Worm (Caenorhabditis elegans) whole organism, L2 larva: Measurements from ENCODE around the gene rac-2.

Experiments
- C34F6.9 ChIP-seq: fragments of 150-350 bp; optimal IDR thresholded peaks from 2 replicates; lab custom pipeline; 2014; ENCODE audit warnings: missing biosample characterization, missing genetic modification characterization
- F13H6.1 ChIP-seq: sonication (generic microtip); optimal IDR thresholded peaks from 2 replicates; lab custom pipeline; 2016; ENCODE audit warnings: missing genetic modification characterization, missing compliant biosample characterization
- R02D3.7 ChIP-seq: fragments of 150-350 bp; optimal IDR thresholded peaks from 2 replicates; lab custom pipeline; 2014; ENCODE audit warnings: missing biosample characterization, missing genetic modification characterization
- Y55F3AM.14 ChIP-seq: fragments of 200-800 bp; sonication (Bioruptor generic); optimal IDR thresholded peaks from 2 replicates; lab custom pipeline; 2018; ENCODE audit warnings: mild to moderate bottlenecking, missing genetic modification characterization, missing compliant biosample characterization
- aly-2 ChIP-seq: fragments of 150-350 bp; optimal IDR thresholded peaks from 2 replicates; lab custom pipeline; 2014; ENCODE audit warnings: missing biosample characterization, missing genetic modification characterization
- ceh-82 ChIP-seq: fragments of 150-350 bp; optimal IDR thresholded peaks from 2 replicates; lab custom pipeline; 2014; ENCODE audit warnings: missing biosample characterization, missing genetic modification characterization
- crh-2 ChIP-seq: sonication (generic microtip); optimal IDR thresholded peaks from 2 replicates; lab custom pipeline; 2017; ENCODE audit warnings: missing biosample characterization, missing genetic modification characterization
- dmd-4 ChIP-seq: sonication (generic microtip); optimal IDR thresholded peaks from 2 replicates; lab custom pipeline; 2017; ENCODE audit warnings: missing biosample characterization, missing genetic modification characterization
- elt-3 ChIP-seq: sonication (generic microtip); optimal IDR thresholded peaks from 2 replicates; lab custom pipeline; 2017; ENCODE audit warnings: missing biosample characterization, missing genetic modification characterization
- gmeb-1 ChIP-seq: fragments of 150-350 bp; optimal IDR thresholded peaks from 2 replicates; lab custom pipeline; 2014; ENCODE audit warnings: missing biosample characterization, missing genetic modification characterization
- lin-13 ChIP-seq: fragments of 150-350 bp; optimal IDR thresholded peaks from 2 replicates; lab custom pipeline; 2014; ENCODE audit warnings: missing biosample characterization, missing genetic modification reagents, missing genetic modification characterization
- mab-5 ChIP-seq: fragments of 150-350 bp; optimal IDR thresholded peaks from 2 replicates; lab custom pipeline; 2014; ENCODE audit warnings: missing biosample characterization, missing genetic modification characterization
- mdl-1 ChIP-seq, 2 experiments: fragments of 150-350 bp in 1 of 2; sonication (generic microtip) in 1 of 2; optimal IDR thresholded peaks; 2 replicates each; lab custom pipeline; 2017; ENCODE audit warnings: missing biosample characterization in 2 of 2, missing genetic modification characterization in 2 of 2
- nhr-10 ChIP-seq: sonication (generic microtip); optimal IDR thresholded peaks from 2 replicates; lab custom pipeline; 2017; ENCODE audit warnings: missing biosample characterization, missing genetic modification characterization
- nhr-12 ChIP-seq: fragments of 150-350 bp; optimal IDR thresholded peaks from 2 replicates; lab custom pipeline; 2014; ENCODE audit warnings: missing biosample characterization, missing genetic modification characterization
- nhr-21 ChIP-seq: fragments of 150-350 bp; optimal IDR thresholded peaks from 2 replicates; lab custom pipeline; 2014; ENCODE audit warnings: missing biosample characterization, missing genetic modification characterization
- nhr-25 ChIP-seq: fragments of 150-350 bp; sonication (generic microtip); optimal IDR thresholded peaks from 3 replicates; lab custom pipeline; 2014; ENCODE audit warnings: missing biosample characterization, missing genetic modification characterization
- nhr-6 ChIP-seq: fragments of 150-350 bp; optimal IDR thresholded peaks from 2 replicates; lab custom pipeline; 2014; ENCODE audit warnings: missing biosample characterization, missing genetic modification characterization
- peb-1 ChIP-seq: fragments of 150-350 bp; optimal IDR thresholded peaks from 2 replicates; lab custom pipeline; 2014; ENCODE audit warnings: missing biosample characterization, missing genetic modification characterization
- sma-3 ChIP-seq: sonication (generic microtip); optimal IDR thresholded peaks from 2 replicates; lab custom pipeline; 2016; ENCODE audit warnings: missing genetic modification reagents, missing genetic modification characterization, missing compliant biosample characterization
- sma-9 ChIP-seq, 2 experiments: fragments of 150-350 bp in 1 of 2; sonication (generic microtip) in 1 of 2; optimal IDR thresholded peaks; 2 replicates each; lab custom pipeline; 2014 to 2016; ENCODE audit warnings: missing genetic modification characterization in 2 of 2, mild to moderate bottlenecking in 1 of 2, missing biosample characterization in 1 of 2, missing compliant biosample characterization in 1 of 2, missing genetic modification reagents in 1 of 2, moderate library complexity in 1 of 2
- snpc-4 ChIP-seq: fragments of 150-350 bp; optimal IDR thresholded peaks from 2 replicates; lab custom pipeline; 2014; ENCODE audit warnings: missing biosample characterization, missing genetic modification characterization
- unc-39 ChIP-seq: fragments of 150-350 bp; optimal IDR thresholded peaks from 2 replicates; lab custom pipeline; 2014; ENCODE audit warnings: missing biosample characterization, missing genetic modification characterization
- unc-55 ChIP-seq: fragments of 150-350 bp; sonication (generic microtip); optimal IDR thresholded peaks from 3 replicates; lab custom pipeline; 2014; ENCODE audit warnings: missing biosample characterization, missing genetic modification reagents, missing genetic modification characterization
- ztf-1 ChIP-seq: fragments of 200-800 bp; sonication (Bioruptor generic); conservative IDR thresholded peaks from 2 replicates; pipeline ENCODE4 v1.3.6; 2022; ENCODE audit warnings: missing genetic modification characterization, missing compliant biosample characterization
- ztf-11 ChIP-seq: sonication (generic microtip); optimal IDR thresholded peaks from 2 replicates; lab custom pipeline; 2017; ENCODE audit warnings: missing biosample characterization, missing genetic modification characterization

Gene rac-2

DNA sequence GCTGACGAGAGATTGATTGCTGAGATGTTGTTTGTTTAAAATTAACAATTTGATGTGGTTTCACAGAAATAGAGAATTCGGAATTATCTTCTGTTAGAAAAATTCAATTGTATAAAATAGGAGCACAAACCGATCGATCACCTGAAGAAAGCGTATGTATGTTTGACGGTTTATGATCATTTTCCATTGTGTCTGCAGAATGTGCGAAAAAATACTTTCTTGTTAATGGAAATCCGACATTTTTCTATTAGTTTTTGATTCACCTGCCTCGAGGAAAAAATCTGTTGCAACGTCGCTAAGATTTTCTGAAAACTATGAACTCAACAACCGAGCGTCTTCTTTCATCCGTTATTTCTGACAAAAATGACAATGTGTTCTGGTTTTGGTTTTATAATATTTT, 28.7 kb downstream of the rac-2 start, which contains the start of gene C35D6.13:
TSS of gene C35D6.13 (plus strand) at position 301 of the 400 bp plus-strand sequence.
- TF ChIP-seq unc-39 (tag; lab: Kevin White, UChicago) (no peak), mab-5 (tag; lab: Kevin White, UChicago) (no peak)

- TF ChIP-seq snpc-4 (tag; lab: Kevin White, UChicago) (no peak), crh-2 (tag; lab: Kevin White, UChicago) (no peak), ceh-82 (no peak), nhr-25 (no peak), aly-2 (tag; lab: Kevin White, UChicago) (no peak), elt-3 (tag; lab: Kevin White, UChicago) (no peak), gmeb-1 (tag; lab: Kevin White, UChicago) (no peak), nhr-10 (no peak), C34F6.9 (tag; lab: Kevin White, UChicago) (no peak), sma-3 (no peak), nhr-12 (tag; lab: Kevin White, UChicago) (no peak), F13H6.1 (tag; lab: Kevin White, UChicago) (no peak)
Measured at ce11 chrIV:16346514-16346913, 38.5 kb downstream of the rac-2 start, which contains the start of gene C35D6.3. Gene C35D6.3, plus strand, starts transcription at chrIV:16346814.

DNA sequence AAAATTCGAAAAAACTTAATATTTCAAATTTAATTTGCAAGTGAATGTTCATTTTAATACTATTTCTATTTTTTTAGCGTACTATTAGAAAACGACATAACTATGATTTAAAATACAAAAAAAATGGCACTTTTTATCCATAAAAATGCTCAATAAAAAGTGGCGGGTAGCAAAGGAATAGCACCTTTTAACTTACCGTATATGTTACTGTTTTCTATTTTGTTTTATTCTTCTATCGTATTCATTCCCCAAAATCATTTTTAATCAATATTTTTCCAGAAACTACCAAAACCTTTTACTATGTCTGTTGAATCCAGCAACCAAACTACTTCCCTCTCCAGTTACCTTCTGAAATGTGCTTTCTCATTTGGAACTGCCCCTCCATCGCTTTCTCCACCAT, 42.7 kb downstream of the rac-2 start, which contains the start of gene C35D6.4:
TSS of gene C35D6.4 (plus strand) at position 301 of the 400 bp plus-strand sequence.
- TF ChIP-seq dmd-4 (tag; lab: Kevin White, UChicago) (no peak), mdl-1 (tag; optimal IDR thresholded peaks at IDR 0.05; lab: Kevin White, UChicago) (no peak), R02D3.7 (tag; lab: Kevin White, UChicago) (no peak), Y55F3AM.14 (GFP tag; lab: Kevin White, UChicago) (no peak), unc-55 (GFP tag; lab: Kevin White, UChicago) (no peak), mab-5 (tag; lab: Kevin White, UChicago) (no peak), peb-1 (tag; lab: Kevin White, UChicago) (no peak), nhr-6 (no peak), nhr-21 (no peak), lin-13 (GFP tag; lab: Kevin White, UChicago) (no peak), sma-9 (GFP tag; optimal IDR thresholded peaks at IDR 0.05; lab: Kevin White, UChicago) (no peak), sma-9 (tag; optimal IDR thresholded peaks at IDR 0.05; lab: Kevin White, UChicago) (no peak), ztf-1 (GFP tag; lab: Robert Waterston, UW) (no peak), ztf-11 (no peak)
